Fruit fly (Drosophila melanogaster): ENCODE results near the gene CG15561.
A peak's percentile ranks its signal among the peaks of the same experiment; 100 is the strongest.

CG15561 gene

dm6 chr3R:31225043-31225681, 9.4 kb upstream of the CG15561 start (continued):
- TF ChIP-seq nerfin-1 (tag; optimal IDR thresholded peaks at IDR 0.05) (no peak), knrl (GFP tag; IDR thresholded peaks at IDR 0.05; ENCODE audit: partially characterized antibody) (no peak), CG14014 (GFP tag; IDR thresholded peaks at IDR 0.05) (no peak; the same call in 1 of the 2 replicates), kni (GFP tag; optimal IDR thresholded peaks at IDR 0.05) (no peak), phol (tag; optimal IDR thresholded peaks at IDR 0.05) (no peak), CG17186 (GFP tag; optimal IDR thresholded peaks at IDR 0.05) (no peak), trh (GFP tag; optimal IDR thresholded peaks at IDR 0.05) (no peak), CG42726 (GFP tag; IDR thresholded peaks at IDR 0.05; ENCODE audit: partially characterized antibody) (no peak), chn (GFP tag; optimal IDR thresholded peaks at IDR 0.05) (no peak), lov (optimal IDR thresholded peaks at IDR 0.05) (no peak), lov (GFP tag; IDR thresholded peaks at IDR 0.05) (no peak), Ptx1 (GFP tag; IDR thresholded peaks at IDR 0.05) (peak; percentile 37; the same call in 1 of the 2 replicates), NC2α (GFP tag; optimal IDR thresholded peaks at IDR 0.05) (no peak), CG10267 (tag; optimal IDR thresholded peaks at IDR 0.05) (no peak), run (tag; optimal IDR thresholded peaks at IDR 0.05) (no peak), kay (GFP tag; optimal IDR thresholded peaks at IDR 0.05) (no peak), hkb (optimal IDR thresholded peaks at IDR 0.05) (no peak), hkb (GFP tag; IDR thresholded peaks at IDR 0.05) (no peak), CG17359 (tag; optimal IDR thresholded peaks at IDR 0.05) (peak; percentile 0), cwo (GFP tag; optimal IDR thresholded peaks at IDR 0.05) (no peak), pho (GFP tag; optimal IDR thresholded peaks at IDR 0.05) (no peak), Bteb2 (GFP tag; optimal IDR thresholded peaks at IDR 0.05) (no peak), bigmax (GFP tag; optimal IDR thresholded peaks at IDR 0.05) (peak; percentile 92), CG6272 (GFP tag; IDR thresholded peaks at IDR 0.05) (no peak), rib (GFP tag; IDR thresholded peaks at IDR 0.05) (no peak), trem (tag; optimal IDR thresholded peaks at IDR 0.05) (no peak), Med (GFP tag) (peak; percentile 43), Hr78 (GFP tag; optimal IDR thresholded peaks at IDR 0.05) (peak in 1 of 2 experiments; percentile 5), repo (GFP tag; optimal IDR thresholded peaks at IDR 0.05) (no peak), mirr (GFP tag; optimal IDR thresholded peaks at IDR 0.05) (peak; percentile 24), CG13424 (tag; optimal IDR thresholded peaks at IDR 0.05) (no peak), crol (GFP tag; IDR thresholded peaks at IDR 0.05) (peak; percentile 74), Dek (tag; optimal IDR thresholded peaks at IDR 0.05) (no peak), CG31388 (GFP tag; optimal IDR thresholded peaks at IDR 0.05) (no peak), Xrp1 (GFP tag; IDR thresholded peaks at IDR 0.05) (peak; percentile 5; the same call in 1 of the 2 replicates), Max (GFP tag; optimal IDR thresholded peaks at IDR 0.05) (peak; percentile 15), CG6765 (GFP tag; optimal IDR thresholded peaks at IDR 0.05) (no peak), wdn (GFP tag; IDR thresholded peaks at IDR 0.05) (no peak), fd3F (GFP tag; optimal IDR thresholded peaks at IDR 0.05) (no peak), sug (tag; optimal IDR thresholded peaks at IDR 0.05) (peak; percentile 62), maf-S (GFP tag; optimal IDR thresholded peaks at IDR 0.05) (no peak), bcd (GFP tag; optimal IDR thresholded peaks at IDR 0.05) (no peak), Jarid2 (GFP tag; optimal IDR thresholded peaks at IDR 0.05) (no peak), CG11085 (GFP tag; IDR thresholded peaks at IDR 0.05) (no peak), tup (GFP tag; optimal IDR thresholded peaks at IDR 0.05) (no peak), klu (GFP tag; IDR thresholded peaks at IDR 0.05) (no peak), CG12299 (tag; optimal IDR thresholded peaks at IDR 0.05) (no peak), CG7786 (GFP tag; optimal IDR thresholded peaks at IDR 0.05) (no peak), Ssrp (tag; optimal IDR thresholded peaks at IDR 0.05) (no peak), CG7839 (tag; optimal IDR thresholded peaks at IDR 0.05) (no peak), Nf-YA (GFP tag; IDR thresholded peaks at IDR 0.05) (no peak)
